Worm (Caenorhabditis elegans) whole organism, L2 larva: ENCODE results near the gene set-15.

Experiments
- R02D3.7 ChIP-seq: fragments of 150-350 bp; optimal IDR thresholded peaks from 2 replicates; lab custom pipeline; 2014; ENCODE audit warnings: missing biosample characterization, missing genetic modification characterization
- aly-2 ChIP-seq: fragments of 150-350 bp; optimal IDR thresholded peaks from 2 replicates; lab custom pipeline; 2014; ENCODE audit warnings: missing biosample characterization, missing genetic modification characterization
- ceh-16 ChIP-seq: fragments of 150-350 bp; optimal IDR thresholded peaks from 2 replicates; lab custom pipeline; 2014; ENCODE audit warnings: missing biosample characterization, missing genetic modification characterization
- fos-1 ChIP-seq: fragments of 150-350 bp; optimal IDR thresholded peaks from 2 replicates; lab custom pipeline; 2014; ENCODE audit warnings: missing biosample characterization, missing genetic modification characterization
- lin-13 ChIP-seq: fragments of 150-350 bp; optimal IDR thresholded peaks from 2 replicates; lab custom pipeline; 2014; ENCODE audit warnings: missing biosample characterization, missing genetic modification reagents, missing genetic modification characterization
- mbf-1 ChIP-seq: sonication (generic microtip); optimal IDR thresholded peaks from 2 replicates; lab custom pipeline; 2017; ENCODE audit warnings: missing biosample characterization, missing genetic modification characterization
- nhr-11 ChIP-seq: fragments of 150-350 bp; optimal IDR thresholded peaks from 2 replicates; lab custom pipeline; 2014; ENCODE audit warnings: missing biosample characterization, missing genetic modification characterization
- zag-1 ChIP-seq: fragments of 150-350 bp; optimal IDR thresholded peaks from 2 replicates; lab custom pipeline; 2014; ENCODE audit warnings: missing biosample characterization, missing genetic modification characterization

- TF ChIP-seq zag-1 (tag; lab: Kevin White, UChicago) = no peak
- TF ChIP-seq fos-1 = no peak
- no peak for TF ChIP-seq R02D3.7
- TF ChIP-seq aly-2 (tag; lab: Kevin White, UChicago) = no peak
- no peak for TF ChIP-seq lin-13
- no peak for TF ChIP-seq nhr-11 (tag; lab: Kevin White, UChicago)
- no peak for TF ChIP-seq ceh-16 (tag; lab: Kevin White, UChicago)
- TF ChIP-seq mbf-1 (tag; lab: Kevin White, UChicago) = no peak
Measured at ce11 chrIV:4789445-4789844, 9.4 kb upstream of the set-15 start, which contains the start of gene R11E3.1.
